Worm (Caenorhabditis elegans): Measurements from ENCODE around the gene fbxb-118.

fbxb-118 gene

DNA sequence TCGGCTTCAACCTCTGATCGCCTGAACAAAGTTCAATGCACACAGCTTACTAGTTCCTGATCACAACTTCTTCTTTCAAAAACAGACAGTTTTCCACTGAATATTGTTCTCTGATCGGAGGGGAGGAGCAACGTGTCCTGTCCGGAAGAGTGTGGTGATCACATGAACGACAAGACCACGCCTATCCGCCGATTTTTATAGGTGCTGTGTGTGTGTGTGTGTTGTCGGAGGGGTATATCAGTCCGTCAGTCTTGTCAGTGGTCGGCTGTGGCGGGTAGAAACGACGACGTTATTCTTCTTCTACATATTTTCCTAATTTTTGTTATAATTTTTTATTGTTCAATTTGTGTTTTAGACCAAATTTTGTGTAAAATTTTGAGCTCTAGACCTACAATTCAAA, 26.9 kb upstream of the fbxb-118 start:
- TF ChIP-seq unc-120 (tag; optimal IDR thresholded peaks at IDR 0.05; ENCODE audit: poor library complexity, severe bottlenecking) (no peak), unc-39 (tag; optimal IDR thresholded peaks at IDR 0.05) (no peak), nhr-28 (tag; optimal IDR thresholded peaks at IDR 0.05) (no peak), M03D4.4 (tag; optimal IDR thresholded peaks at IDR 0.05) (no peak), nhr-12 (tag; optimal IDR thresholded peaks at IDR 0.05) (no peak), nhr-2 (tag; optimal IDR thresholded peaks at IDR 0.05) (no peak), nhr-76 (tag; optimal IDR thresholded peaks at IDR 0.05) (no peak), ceh-39 (tag; optimal IDR thresholded peaks at IDR 0.05) (no peak)

DNA sequence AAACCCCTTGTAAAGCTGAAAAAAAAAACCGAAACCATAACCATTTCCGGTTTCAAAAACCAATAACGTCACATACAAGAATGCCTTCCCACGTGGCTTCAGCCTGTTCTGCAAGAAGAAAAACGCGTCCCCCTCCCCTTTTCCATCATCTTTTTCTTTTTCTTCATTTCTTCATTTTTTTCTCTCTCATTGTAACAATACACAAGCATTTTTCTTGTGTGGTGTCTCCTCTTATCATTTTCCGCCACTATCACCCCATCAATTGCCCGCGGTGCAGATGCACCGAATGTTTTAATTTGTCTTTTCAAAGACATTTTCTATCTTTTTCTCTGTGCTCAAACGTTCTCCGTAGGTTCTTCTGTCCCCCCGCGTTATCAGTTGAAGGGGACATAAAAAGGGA, 25.3 kb upstream of the fbxb-118 start:
- TF ChIP-seq bed-3 (GFP tag; optimal IDR thresholded peaks at IDR 0.05) (no peak), sem-2 (GFP tag; optimal IDR thresholded peaks at IDR 0.05) (no peak), tbx-8 (GFP tag; optimal IDR thresholded peaks at IDR 0.05) (no peak), unc-120 (tag; optimal IDR thresholded peaks at IDR 0.05; ENCODE audit: poor library complexity, severe bottlenecking) (peak; percentile 13), flh-1 (GFP tag; optimal IDR thresholded peaks at IDR 0.05) (no peak)

DNA sequence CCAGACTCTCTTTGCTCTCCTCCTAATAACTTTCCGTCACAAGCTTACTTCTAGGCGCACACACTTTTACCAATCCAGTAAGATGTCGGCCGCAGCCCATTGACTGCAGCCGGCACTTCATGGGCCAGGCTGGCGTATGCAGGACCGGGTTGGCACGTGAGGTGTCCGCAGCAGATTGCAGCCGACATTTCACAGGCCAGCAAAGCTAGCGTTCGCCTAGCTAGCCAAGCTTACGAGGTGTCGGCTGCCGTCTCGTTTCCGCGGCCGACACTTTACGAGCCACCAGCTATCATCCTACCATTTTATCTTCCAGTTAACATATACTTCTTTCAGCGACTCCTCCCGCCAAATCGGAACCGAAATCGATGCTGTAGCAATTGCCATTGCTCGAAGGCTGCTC, 21.7 kb upstream of the fbxb-118 start:
- TF ChIP-seq mab-5 (tag; optimal IDR thresholded peaks at IDR 0.05): no peak
- no peak for TF ChIP-seq ceh-43 (GFP tag; optimal IDR thresholded peaks at IDR 0.05)
- no peak for TF ChIP-seq lin-13 (tag; optimal IDR thresholded peaks at IDR 0.05)
- no peak for TF ChIP-seq ceh-83 (GFP tag; optimal IDR thresholded peaks at IDR 0.05)
- TF ChIP-seq sem-2 (GFP tag; optimal IDR thresholded peaks at IDR 0.05): no peak
- TF ChIP-seq drap-1 (GFP tag; optimal IDR thresholded peaks at IDR 0.05): no peak
- TF ChIP-seq lin-32 (GFP tag; optimal IDR thresholded peaks at IDR 0.05): no peak
- no peak for TF ChIP-seq elt-3 (tag; optimal IDR thresholded peaks at IDR 0.05)
- TF ChIP-seq ham-2 (GFP tag; optimal IDR thresholded peaks at IDR 0.05): no peak

DNA sequence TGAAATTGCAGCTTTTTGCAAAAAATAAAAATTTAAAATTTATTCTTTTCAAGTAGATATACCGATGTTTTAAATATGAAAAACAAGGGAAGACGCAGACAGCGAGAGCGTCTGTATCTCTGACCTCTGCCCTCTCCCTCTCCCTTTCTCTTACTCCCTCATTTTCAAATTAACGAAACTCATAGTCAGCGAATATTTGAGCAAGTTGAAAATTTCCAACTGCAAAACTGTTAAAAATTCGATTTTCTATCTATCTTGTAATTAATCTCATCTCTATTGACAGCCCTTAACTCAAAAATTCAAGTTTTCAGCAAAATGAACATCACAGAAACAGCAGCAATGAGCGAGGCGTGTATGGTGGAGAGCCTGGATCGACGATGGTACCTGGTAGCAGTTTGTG, 18.9 kb upstream of the fbxb-118 start, which contains the start of gene R11F4.2:
Gene R11F4.2 (plus strand): TSS at position 301 of the 400 bp plus-strand sequence.
- no peak for TF ChIP-seq hlh-1 (tag; optimal IDR thresholded peaks at IDR 0.05)
- no peak for TF ChIP-seq mab-5 (tag; optimal IDR thresholded peaks at IDR 0.05)
- TF ChIP-seq lin-32 (GFP tag; optimal IDR thresholded peaks at IDR 0.05): no peak
- TF ChIP-seq drap-1 (GFP tag; optimal IDR thresholded peaks at IDR 0.05): no peak
- no peak for TF ChIP-seq mep-1 (tag; optimal IDR thresholded peaks at IDR 0.05)
- TF ChIP-seq unc-39 (tag; optimal IDR thresholded peaks at IDR 0.05): no peak
- TF ChIP-seq tbx-8 (GFP tag; optimal IDR thresholded peaks at IDR 0.05): no peak
- TF ChIP-seq unc-62 (GFP tag; optimal IDR thresholded peaks at IDR 0.05): no peak
- no peak for TF ChIP-seq ztf-11 (tag; optimal IDR thresholded peaks at IDR 0.05)
- TF ChIP-seq ham-2 (GFP tag; optimal IDR thresholded peaks at IDR 0.05): no peak
- no peak for TF ChIP-seq lsy-2 (tag; optimal IDR thresholded peaks at IDR 0.05)
- TF ChIP-seq zip-8 (tag; optimal IDR thresholded peaks at IDR 0.05): no peak
- TF ChIP-seq flh-1 (GFP tag; optimal IDR thresholded peaks at IDR 0.05): no peak
- no peak for TF ChIP-seq lin-13 (tag; optimal IDR thresholded peaks at IDR 0.05)

ce11 chrII:4081891-4082290, 18.0 kb upstream of the fbxb-118 start:
- TF ChIP-seq ham-2 (GFP tag; optimal IDR thresholded peaks at IDR 0.05): peak; percentile 19
- TF ChIP-seq lin-13 (tag; optimal IDR thresholded peaks at IDR 0.05): no peak

DNA sequence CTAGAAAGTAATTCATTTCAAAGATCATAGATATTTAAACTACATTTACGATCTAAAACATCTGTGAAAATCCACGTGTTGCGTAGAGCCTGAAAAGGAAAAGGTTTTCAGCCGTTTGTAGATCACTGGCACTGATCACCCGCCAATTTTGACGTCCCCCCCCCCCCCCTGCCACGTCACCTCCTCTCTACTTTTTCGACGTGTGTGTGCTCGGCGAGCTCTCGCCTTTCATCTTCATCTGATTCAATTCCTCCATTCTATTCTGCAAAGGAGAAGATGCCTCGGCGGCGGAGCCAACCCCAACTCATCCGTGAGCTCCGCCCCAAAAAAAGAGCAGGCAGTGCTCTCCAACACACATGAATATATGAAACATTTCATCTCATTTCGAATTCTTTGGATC, 17.2 kb upstream of the fbxb-118 start:
- TF ChIP-seq unc-120 (tag; optimal IDR thresholded peaks at IDR 0.05; ENCODE audit: poor library complexity, severe bottlenecking) (no peak), mls-2 (tag; optimal IDR thresholded peaks at IDR 0.05) (no peak), nhr-237 (tag; optimal IDR thresholded peaks at IDR 0.05) (no peak), flh-1 (GFP tag; optimal IDR thresholded peaks at IDR 0.05) (no peak), nhr-2 (tag; optimal IDR thresholded peaks at IDR 0.05) (no peak), nhr-76 (tag; optimal IDR thresholded peaks at IDR 0.05) (no peak), nhr-12 (tag; optimal IDR thresholded peaks at IDR 0.05) (no peak), sem-2 (GFP tag; optimal IDR thresholded peaks at IDR 0.05) (no peak), zip-8 (tag; optimal IDR thresholded peaks at IDR 0.05) (no peak)

DNA sequence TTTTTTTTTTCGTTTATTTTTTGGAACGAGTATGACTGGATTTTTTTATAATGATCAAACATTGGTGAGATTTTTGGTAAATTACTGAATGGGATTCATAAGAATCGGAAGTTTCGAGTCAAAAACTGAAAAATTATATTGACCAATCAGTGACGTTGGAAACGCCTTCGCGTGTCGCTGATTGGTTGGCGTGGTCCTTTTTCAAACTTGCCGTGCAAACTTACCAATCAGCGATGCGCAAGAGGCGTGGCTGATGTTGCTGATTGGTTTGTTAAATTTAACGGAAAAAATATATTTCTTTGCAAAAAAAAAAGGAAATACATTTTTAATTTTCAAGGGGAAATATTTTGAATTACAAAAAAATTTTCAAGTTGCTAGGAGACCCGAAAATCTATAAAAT, 10.8 kb upstream of the fbxb-118 start:
- TF ChIP-seq blmp-1 (tag; optimal IDR thresholded peaks at IDR 0.05) (no peak), drap-1 (GFP tag; optimal IDR thresholded peaks at IDR 0.05) (no peak), nhr-2 (tag; optimal IDR thresholded peaks at IDR 0.05) (no peak), unc-39 (tag; optimal IDR thresholded peaks at IDR 0.05) (no peak), sem-2 (GFP tag; optimal IDR thresholded peaks at IDR 0.05) (no peak), bed-3 (GFP tag; optimal IDR thresholded peaks at IDR 0.05) (no peak), nhr-237 (tag; optimal IDR thresholded peaks at IDR 0.05) (no peak), hlh-1 (tag; optimal IDR thresholded peaks at IDR 0.05) (no peak), snpc-4 (tag; optimal IDR thresholded peaks at IDR 0.05) (no peak), lsy-2 (tag; optimal IDR thresholded peaks at IDR 0.05) (no peak), cnd-1 (tag; optimal IDR thresholded peaks at IDR 0.05) (no peak)

Data from whole organism, mixed stage, embryonic.